Fruit fly (Drosophila melanogaster) whole organism, pupa: Measurements from ENCODE around the gene Mlc1.

Source experiments
- CG10348 ChIP-seq: fragments of 200-800 bp; sonication (Bioruptor generic); IDR thresholded peaks from 2 replicates; pipeline ENCODE4 v1.3.6; 2022; ENCODE audit warnings: missing biosample characterization, missing genetic modification characterization
- CG4496 ChIP-seq: fragments of 200-800 bp; sonication (Bioruptor generic); IDR thresholded peaks from 3 replicates; pipeline ENCODE4 v1.3.6; 2022; ENCODE audit warnings: missing biosample characterization, missing genetic modification characterization
- Pif1A ChIP-seq: fragments of 200-800 bp; sonication (Bioruptor generic); optimal IDR thresholded peaks from 3 replicates; lab custom pipeline; 2016; ENCODE audit warnings: missing biosample characterization, missing genetic modification characterization
- Snoo ChIP-seq: fragments of 200-800 bp; sonication (Bioruptor generic); optimal IDR thresholded peaks from 3 replicates; lab custom pipeline; 2017; ENCODE audit warnings: missing biosample characterization, mild to moderate bottlenecking, missing genetic modification characterization, inconsistent platforms

- TF ChIP-seq Pif1A (GFP tag; lab: Kevin White, UChicago) (no peak), CG4496 (no peak), Snoo (tag; lab: Kevin White, UChicago) (no peak), CG10348 (no peak)
These were observed 40.2 kb upstream of the Mlc1 start, which contains the start of gene btz for dm6 chr3R:27700229-27700573.
